Fruit fly (Drosophila melanogaster): ENCODE results near the gene tHMG2.
A peak's percentile ranks its signal among the peaks of the same experiment; 100 is the strongest.

DNA sequence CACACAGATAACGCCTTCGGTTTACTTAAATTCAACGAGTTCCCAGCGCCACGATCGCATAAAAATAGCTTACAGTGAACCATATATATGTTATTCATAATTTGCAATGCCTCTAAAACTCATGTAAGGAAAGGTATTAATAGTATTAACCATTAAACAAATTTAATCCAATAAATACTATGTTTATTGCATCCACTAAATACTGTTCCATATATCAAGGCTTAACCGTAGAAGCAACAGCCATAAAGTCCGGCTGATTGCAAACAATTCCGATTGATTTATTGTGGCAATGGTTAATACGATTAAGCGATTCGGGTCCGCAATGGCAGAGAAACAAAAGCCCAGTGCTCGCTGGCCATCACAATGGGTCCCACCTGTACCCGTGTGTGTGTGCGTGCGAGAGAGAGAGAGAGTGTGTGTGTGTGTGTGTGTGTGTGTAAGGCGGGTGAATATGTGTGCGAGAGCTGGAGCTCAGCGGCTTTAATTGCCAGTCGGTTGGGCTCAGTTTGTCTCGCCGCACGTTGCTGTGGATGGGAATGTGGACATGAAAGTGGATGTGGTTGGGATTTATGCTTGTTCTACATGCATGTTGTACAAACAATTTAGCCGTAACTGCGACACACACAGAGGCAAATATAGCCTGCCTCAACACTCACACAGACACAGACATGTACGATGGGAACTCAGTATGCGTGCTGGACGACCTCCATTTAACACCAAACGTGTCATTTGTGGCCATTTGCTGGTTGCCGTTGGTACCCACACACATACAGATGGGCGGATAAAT is 2.0 kb downstream of the tHMG2 start:
- TF ChIP-seq gem (tag; optimal IDR thresholded peaks at IDR 0.05), result peak; percentile 69
- TF ChIP-seq Rfx (GFP tag; IDR thresholded peaks at IDR 0.05), result peak; percentile 51; the same call in 1 of the 2 replicates
- peak; percentile 23 for TF ChIP-seq Hsf (GFP tag; optimal IDR thresholded peaks at IDR 0.05)
- no peak for TF ChIP-seq zfh2 (GFP tag; optimal IDR thresholded peaks at IDR 0.05)
- TF ChIP-seq CG33213 (GFP tag; optimal IDR thresholded peaks at IDR 0.05), result no peak
- TF ChIP-seq CG10462 (GFP tag; optimal IDR thresholded peaks at IDR 0.05), result no peak
- TF ChIP-seq CG8765 (GFP tag; IDR thresholded peaks at IDR 0.05), result no peak
- TF ChIP-seq Taf1 (GFP tag; IDR thresholded peaks at IDR 0.05), result no peak
